Fruit fly (Drosophila melanogaster): Measurements from ENCODE around the gene mei-41.

The mei-41 gene

dm6 chrX:16358670-16359320 lies 32.7 kb upstream of the mei-41 start, which contains the start of the genes U2af50 and PIG-Q (continued):
- TF ChIP-seq trh (GFP tag; optimal IDR thresholded peaks at IDR 0.05) (peak; percentile 76), Usf (GFP tag; optimal IDR thresholded peaks at IDR 0.05) (peak; percentile 91), ken (GFP tag; IDR thresholded peaks at IDR 0.05) (no peak; the same call in 1 of the 3 replicates), CG11093 (GFP tag; IDR thresholded peaks at IDR 0.05) (no peak; the same call in 2 of the 3 replicates), CG34422 (GFP tag; IDR thresholded peaks at IDR 0.05) (peak; percentile 95; the same call in 1 of the 3 replicates), hth (optimal IDR thresholded peaks at IDR 0.05) (no peak), Hmr (GFP tag; optimal IDR thresholded peaks at IDR 0.05) (no peak), HLH3B (GFP tag; IDR thresholded peaks at IDR 0.05) (peak; percentile 91), CG12071 (GFP tag; optimal IDR thresholded peaks at IDR 0.05) (no peak), NFAT (GFP tag; IDR thresholded peaks at IDR 0.05) (no peak), NC2β (GFP tag; optimal IDR thresholded peaks at IDR 0.05) (peak; percentile 36), Xrp1 (GFP tag; IDR thresholded peaks at IDR 0.05) (peak; percentile 95), CG10959 (GFP tag; IDR thresholded peaks at IDR 0.05) (peak; percentile 87), repo (GFP tag; optimal IDR thresholded peaks at IDR 0.05) (no peak), CG2202 (tag; optimal IDR thresholded peaks at IDR 0.05) (peak; percentile 85), Hmx (GFP tag; optimal IDR thresholded peaks at IDR 0.05) (no peak), Pdp1 (GFP tag; optimal IDR thresholded peaks at IDR 0.05) (peak; percentile 52 to 53), CG9932 (GFP tag; IDR thresholded peaks at IDR 0.05) (peak; percentile 92), CG10543 (GFP tag; optimal IDR thresholded peaks at IDR 0.05) (peak; percentile 89), wek (GFP tag; optimal IDR thresholded peaks at IDR 0.05) (peak; percentile 58), Deaf1 (tag; optimal IDR thresholded peaks at IDR 0.05) (peak; percentile 78), CG2875 (GFP tag; optimal IDR thresholded peaks at IDR 0.05) (peak; percentile 85), da (GFP tag; optimal IDR thresholded peaks at IDR 0.05) (no peak), pita (GFP tag; optimal IDR thresholded peaks at IDR 0.05) (no peak), eyg (GFP tag; optimal IDR thresholded peaks at IDR 0.05) (peak; percentile 16), pb (GFP tag; optimal IDR thresholded peaks at IDR 0.05) (no peak), shn (GFP tag; optimal IDR thresholded peaks at IDR 0.05) (no peak), CG18476 (GFP tag; optimal IDR thresholded peaks at IDR 0.05) (peak; percentile 84), grau (tag; optimal IDR thresholded peaks at IDR 0.05) (peak; percentile 95), jigr1 (GFP tag; IDR thresholded peaks at IDR 0.05) (no peak; the same call in 2 of the 3 replicates), CG3407 (GFP tag; optimal IDR thresholded peaks at IDR 0.05) (peak; percentile 81), CG30020 (tag; optimal IDR thresholded peaks at IDR 0.05) (peak; percentile 98), CG11398 (GFP tag; optimal IDR thresholded peaks at IDR 0.05) (peak; percentile 30), danr (GFP tag; IDR thresholded peaks at IDR 0.05) (no peak; the same call in 1 of the 2 replicates), Hr3 (GFP tag; optimal IDR thresholded peaks at IDR 0.05) (peak; percentile 94), hb (GFP tag; IDR thresholded peaks at IDR 0.05; ENCODE audit: partially characterized antibody) (no peak), kni (GFP tag; optimal IDR thresholded peaks at IDR 0.05) (no peak), ara (GFP tag; IDR thresholded peaks at IDR 0.05) (no peak; the same call in 1 of the 2 replicates), fru (optimal IDR thresholded peaks at IDR 0.05) (no peak), Atf6 (GFP tag; IDR thresholded peaks at IDR 0.05) (peak; percentile 88), Hey (tag; optimal IDR thresholded peaks at IDR 0.05) (no peak), Poxn (GFP tag; IDR thresholded peaks at IDR 0.05) (peak; percentile 68), slp2 (GFP tag; optimal IDR thresholded peaks at IDR 0.05) (peak; percentile 47), nerfin-1 (tag; optimal IDR thresholded peaks at IDR 0.05) (peak; percentile 90), CG3847 (GFP tag; IDR thresholded peaks at IDR 0.05) (peak; percentile 93), Drgx (GFP tag; IDR thresholded peaks at IDR 0.05) (peak; percentile 87), CG8765 (GFP tag; IDR thresholded peaks at IDR 0.05) (peak; percentile 81), Camta (GFP tag; optimal IDR thresholded peaks at IDR 0.05) (peak; percentile 57), CoRest (tag; optimal IDR thresholded peaks at IDR 0.05) (peak; percentile 96), CG13296 (GFP tag; optimal IDR thresholded peaks at IDR 0.05) (peak; percentile 91), Ada2b (GFP tag; IDR thresholded peaks at IDR 0.05) (peak; percentile 93), CG4360 (GFP tag; IDR thresholded peaks at IDR 0.05) (peak; percentile 67)

Measured in whole organism, embryonic.